Worm (Caenorhabditis elegans): ENCODE measurements around the gene adal-1.

DNA sequence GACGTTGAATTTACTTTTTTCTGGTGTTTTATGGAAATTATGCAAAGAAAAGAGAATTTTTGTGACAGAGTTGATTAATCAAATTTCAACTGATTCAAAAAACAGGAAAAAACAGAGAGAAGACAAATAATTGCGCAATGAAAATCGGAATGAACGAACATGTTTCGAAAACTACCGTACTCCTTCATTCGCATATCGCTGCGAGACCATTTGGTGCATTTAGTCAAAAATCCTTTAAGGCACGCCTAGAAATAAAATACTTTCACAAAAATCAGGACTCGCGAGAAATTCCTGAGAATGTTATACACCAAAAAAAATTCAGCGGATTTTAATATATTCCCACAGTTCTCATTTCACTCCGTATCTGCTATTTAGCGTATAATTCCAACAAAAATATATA is 33.4 kb downstream of the adal-1 start:
- TF ChIP-seq blmp-1 (tag; optimal IDR thresholded peaks at IDR 0.05) (no peak), lsy-2 (tag; optimal IDR thresholded peaks at IDR 0.05) (no peak), snpc-4 (tag; optimal IDR thresholded peaks at IDR 0.05) (no peak), unc-120 (tag; optimal IDR thresholded peaks at IDR 0.05; ENCODE audit: poor library complexity, severe bottlenecking) (no peak), nhr-28 (tag; optimal IDR thresholded peaks at IDR 0.05) (no peak), elt-3 (tag; optimal IDR thresholded peaks at IDR 0.05) (no peak), nhr-2 (tag; optimal IDR thresholded peaks at IDR 0.05) (no peak), pha-4 (tag; optimal IDR thresholded peaks at IDR 0.05) (no peak), mep-1 (tag; optimal IDR thresholded peaks at IDR 0.05) (no peak)

All from whole organism, mixed stage, embryonic.